Worm (Caenorhabditis elegans) whole organism, L4 larva: ENCODE results near the gene M163.1.

Experiments
- F10B5.3 ChIP-seq: sonication (generic microtip); optimal IDR thresholded peaks from 2 replicates; lab custom pipeline; 2016; ENCODE audit warnings: mild to moderate bottlenecking, missing genetic modification characterization, missing compliant biosample characterization
- aly-2 ChIP-seq: sonication (generic microtip); optimal IDR thresholded peaks from 2 replicates; lab custom pipeline; 2018; ENCODE audit warnings: missing biosample characterization, missing genetic modification characterization
- ces-1 ChIP-seq: fragments of 150-350 bp; sonication (generic microtip); optimal IDR thresholded peaks from 4 replicates; lab custom pipeline; 2014; ENCODE audit warnings: missing biosample characterization, missing genetic modification reagents, missing genetic modification characterization
- dve-1 ChIP-seq: sonication (generic microtip); optimal IDR thresholded peaks from 2 replicates; lab custom pipeline; 2017; ENCODE audit warnings: antibody characterized with exemption, mild to moderate bottlenecking, missing genetic modification characterization, missing compliant biosample characterization; ENCODE audit not compliant: insufficient read depth
- fkh-10 ChIP-seq: fragments of 150-350 bp; optimal IDR thresholded peaks from 2 replicates; lab custom pipeline; 2014; ENCODE audit warnings: missing biosample characterization, missing genetic modification reagents, missing genetic modification characterization
- gei-8 ChIP-seq: fragments of 200-800 bp; sonication (Bioruptor generic); optimal IDR thresholded peaks from 2 replicates; lab custom pipeline; 2018; ENCODE audit warnings: mild to moderate bottlenecking, missing genetic modification characterization, missing compliant biosample characterization
- nhr-111 ChIP-seq: fragments of 200-800 bp; sonication (Bioruptor generic); optimal IDR thresholded peaks from 2 replicates; lab custom pipeline; 2018; ENCODE audit warnings: mild to moderate bottlenecking, missing genetic modification characterization, missing compliant biosample characterization
- skn-1 ChIP-seq: fragments of 150-350 bp; optimal IDR thresholded peaks from 2 replicates; lab custom pipeline; 2014; ENCODE audit warnings: missing biosample characterization, missing genetic modification characterization
- unc-62 ChIP-seq, 3 experiments: fragments of 150-350 bp in 1 of 3; sonication (generic microtip); optimal IDR thresholded peaks in 2 of 3; peaks in 1 of 3; 1 replicate in 1 of 3; 2 replicates in 2 of 3; lab custom pipeline; 2014 to 2017; ENCODE audit warnings: missing biosample characterization in 3 of 3, missing genetic modification characterization in 3 of 3, missing genetic modification reagents in 3 of 3, missing genotype in 1 of 3
- ztf-11 ChIP-seq: fragments of 150-350 bp; optimal IDR thresholded peaks from 2 replicates; lab custom pipeline; 2014; ENCODE audit warnings: missing biosample characterization, missing genetic modification characterization

DNA sequence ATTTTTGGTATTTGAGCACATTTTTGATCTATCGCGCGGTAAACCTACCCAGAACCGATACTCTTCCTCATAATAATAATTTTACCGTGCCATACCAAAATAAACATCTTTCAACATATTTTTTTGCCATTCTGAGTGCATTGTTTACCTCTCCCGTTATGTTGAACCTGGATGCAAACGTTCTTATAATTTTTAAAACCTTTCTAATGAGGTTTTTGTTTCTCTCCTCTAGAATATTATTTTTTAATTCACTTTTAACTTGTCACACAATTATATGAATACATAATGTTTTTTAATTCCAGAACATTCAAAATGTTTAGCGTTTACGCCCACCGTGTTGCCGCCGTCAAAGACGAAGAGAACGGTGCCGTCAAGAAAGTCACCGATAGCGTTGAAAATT, 41.9 kb upstream of the M163.1 start, which contains the start of gene enri-2:
- TF ChIP-seq unc-62 (GFP tag; optimal IDR thresholded peaks at IDR 0.05 in 1 of 2; lab: Kevin White, UChicago) (no peak), unc-62 (tag; optimal IDR thresholded peaks at IDR 0.05; lab: Kevin White, UChicago) (no peak), fkh-10 (GFP tag; lab: Kevin White, UChicago) (no peak), ces-1 (no peak), F10B5.3 (tag; lab: Kevin White, UChicago) (no peak), dve-1 (tag; lab: Kevin White, UChicago) (no peak), aly-2 (tag; lab: Kevin White, UChicago) (no peak), nhr-111 (GFP tag; lab: Kevin White, UChicago) (no peak), ztf-11 (no peak), skn-1 (tag; lab: Kevin White, UChicago) (no peak), gei-8 (GFP tag; lab: Kevin White, UChicago) (no peak)
